Fruit fly (Drosophila melanogaster): ENCODE measurements around the gene Ilp6.

dm6 chrX:2300293-2301068 is 34.0 kb downstream of the Ilp6 start:
- TF ChIP-seq bab1 (GFP tag; optimal IDR thresholded peaks at IDR 0.05) (peak; percentile 97), CG33017 (tag; optimal IDR thresholded peaks at IDR 0.05) (peak; percentile 94), toe (GFP tag; optimal IDR thresholded peaks at IDR 0.05) (no peak), Mnt (GFP tag; optimal IDR thresholded peaks at IDR 0.05) (peak; percentile 86), kay (GFP tag; ENCODE audit: borderline replicate concordance) (no peak)
